Worm (Caenorhabditis elegans): ENCODE measurements around the gene vav-1.
"Not testable (repeated sequence)": the region's sequence is repeated elsewhere in the genome, so short reads cannot be mapped to it uniquely, and the experiment has no call there.

ce11 chrX:9203468-9203867 lies 28.5 kb downstream of the vav-1 start, which contains the start of gene crb-3:
- TF ChIP-seq him-1, W03F9.2, dao-5 (tag; optimal IDR thresholded peaks at IDR 0.05): not testable (repeated sequence)
